Fruit fly (Drosophila melanogaster): Measurements from ENCODE around the gene CG5381.

Gene CG5381

dm6 chr2L:10311822-10312221 is 11.1 kb downstream of the CG5381 start:
- TF ChIP-seq CG6808 (GFP tag; optimal IDR thresholded peaks at IDR 0.05), result no peak
- peak; percentile 69 for TF ChIP-seq fkh (GFP tag; optimal IDR thresholded peaks at IDR 0.05)

dm6 chr2L:10310614-10311382 is 12.1 kb downstream of the CG5381 start, which contains the start of gene Cdk5alpha:
Cdk5alpha (minus strand) TSS chr2L:10310956.
- peak; percentile 1 for TF ChIP-seq topi (GFP tag; optimal IDR thresholded peaks at IDR 0.05)
- peak; percentile 3 for TF ChIP-seq esn (GFP tag; optimal IDR thresholded peaks at IDR 0.05)
- no peak for TF ChIP-seq achi (GFP tag; optimal IDR thresholded peaks at IDR 0.05)

dm6 chr2L:10306518-10307260 is 16.2 kb downstream of the CG5381 start, which contains the start of the genes CG5390 and CG4968:
CG5390 (minus strand) TSS chr2L:10306594.
CG4968 (plus strand) TSS chr2L:10306922.
- TF ChIP-seq svp (GFP tag) (no peak), CG6808 (GFP tag; optimal IDR thresholded peaks at IDR 0.05) (peak; percentile 65), Sox14 (GFP tag; optimal IDR thresholded peaks at IDR 0.05) (peak; percentile 62), CG3032 (tag; optimal IDR thresholded peaks at IDR 0.05) (peak; percentile 74), CG32006 (GFP tag; optimal IDR thresholded peaks at IDR 0.05) (no peak), fd85E (GFP tag; optimal IDR thresholded peaks at IDR 0.05) (no peak), CG10631 (GFP tag; optimal IDR thresholded peaks at IDR 0.05) (peak; percentile 80), CG8119 (GFP tag; IDR thresholded peaks at IDR 0.05) (peak; percentile 74; the same call in 2 of the 3 replicates), Hr38 (GFP tag; optimal IDR thresholded peaks at IDR 0.05) (no peak), Sox15 (GFP tag; optimal IDR thresholded peaks at IDR 0.05) (peak; percentile 16), Hr39 (GFP tag; optimal IDR thresholded peaks at IDR 0.05) (no peak), CG16779 (tag; optimal IDR thresholded peaks at IDR 0.05) (no peak), Eip93F (GFP tag; optimal IDR thresholded peaks at IDR 0.05) (peak; percentile 89), CG3919 (GFP tag; optimal IDR thresholded peaks at IDR 0.05) (no peak), CG4318 (GFP tag; optimal IDR thresholded peaks at IDR 0.05) (no peak), topi (GFP tag; optimal IDR thresholded peaks at IDR 0.05) (peak; percentile 66), CG1621 (tag; optimal IDR thresholded peaks at IDR 0.05) (no peak), Hr4 (GFP tag; optimal IDR thresholded peaks at IDR 0.05) (peak; percentile 74), CG8319 (GFP tag; optimal IDR thresholded peaks at IDR 0.05) (no peak), esn (GFP tag; optimal IDR thresholded peaks at IDR 0.05) (peak; percentile 77), vri (GFP tag; optimal IDR thresholded peaks at IDR 0.05) (peak; percentile 70), dac (GFP tag; optimal IDR thresholded peaks at IDR 0.05) (peak; percentile 59), CG6792 (GFP tag; optimal IDR thresholded peaks at IDR 0.05) (peak; percentile 74), CG15336 (GFP tag; IDR thresholded peaks at IDR 0.05) (peak; percentile 87), spab (GFP tag; optimal IDR thresholded peaks at IDR 0.05) (no peak), Blimp-1 (GFP tag; optimal IDR thresholded peaks at IDR 0.05) (peak; percentile 56), net (GFP tag; optimal IDR thresholded peaks at IDR 0.05) (no peak), Eip75B (GFP tag; optimal IDR thresholded peaks at IDR 0.05) (peak; percentile 58), achi (GFP tag; optimal IDR thresholded peaks at IDR 0.05) (peak; percentile 78), lz (GFP tag; optimal IDR thresholded peaks at IDR 0.05) (peak; percentile 61), CG11294 (GFP tag; IDR thresholded peaks at IDR 0.05) (no peak; the same call in 1 of the 2 replicates), CG6276 (GFP tag; optimal IDR thresholded peaks at IDR 0.05) (no peak), Eip78C (GFP tag) (peak; percentile 90), pdm3 (GFP tag; optimal IDR thresholded peaks at IDR 0.05) (no peak), fd59A (GFP tag; optimal IDR thresholded peaks at IDR 0.05) (no peak), CG7368 (GFP tag; optimal IDR thresholded peaks at IDR 0.05) (no peak), CG34406 (GFP tag; optimal IDR thresholded peaks at IDR 0.05) (peak; percentile 70), Met (GFP tag; optimal IDR thresholded peaks at IDR 0.05) (peak; percentile 76), Ets21C (GFP tag; optimal IDR thresholded peaks at IDR 0.05) (peak; percentile 22), dsx (GFP tag; optimal IDR thresholded peaks at IDR 0.05; ENCODE audit: poor library complexity, severe bottlenecking) (peak; percentile 94), Smox (GFP tag; optimal IDR thresholded peaks at IDR 0.05) (no peak), CG11902 (GFP tag; optimal IDR thresholded peaks at IDR 0.05) (peak; percentile 31), acj6 (GFP tag; optimal IDR thresholded peaks at IDR 0.05) (peak; percentile 74), OdsH (GFP tag; optimal IDR thresholded peaks at IDR 0.05) (peak; percentile 77)

All from whole organism, prepupa.